Worm (Caenorhabditis elegans) whole organism, L4 larva: ENCODE measurements around the gene srd-13.

Source experiments
- F10B5.3 ChIP-seq: sonication (generic microtip); optimal IDR thresholded peaks from 2 replicates; lab custom pipeline; 2016; ENCODE audit warnings: mild to moderate bottlenecking, missing genetic modification characterization, missing compliant biosample characterization
- F49E8.2 ChIP-seq: sonication (generic microtip); optimal IDR thresholded peaks from 2 replicates; lab custom pipeline; 2016; ENCODE audit warnings: missing compliant biosample characterization, mild to moderate bottlenecking, missing genetic modification characterization, borderline replicate concordance
- ama-1 ChIP-seq: fragments of 150-350 bp; optimal IDR thresholded peaks from 2 replicates; lab custom pipeline; 2014; ENCODE audit warnings: inconsistent platforms, mixed read lengths
- ceh-20 ChIP-seq: fragments of 200-800 bp; sonication (Bioruptor generic); IDR thresholded peaks from 2 replicates; pipeline ENCODE4 v1.3.6; 2022; ENCODE audit warnings: missing genetic modification reagents, missing genetic modification characterization, missing compliant biosample characterization
- ceh-28 ChIP-seq: fragments of 150-350 bp; optimal IDR thresholded peaks from 2 replicates; lab custom pipeline; 2014; ENCODE audit warnings: missing biosample characterization, missing genetic modification reagents, missing genetic modification characterization
- ceh-44 ChIP-seq: fragments of 200-800 bp; sonication (Bioruptor generic); IDR thresholded peaks from 2 replicates; pipeline ENCODE4 v1.3.6; 2022; ENCODE audit warnings: missing genetic modification reagents, missing genetic modification characterization, missing compliant biosample characterization
- dmd-8 ChIP-seq: fragments of 200-800 bp; sonication (Bioruptor generic); IDR thresholded peaks from 2 replicates; pipeline ENCODE4 v1.3.6; 2022; ENCODE audit warnings: missing genetic modification characterization, missing compliant biosample characterization
- dmd-9 ChIP-seq: fragments of 200-800 bp; sonication (Bioruptor generic); IDR thresholded peaks from 2 replicates; pipeline ENCODE4 v1.3.6; 2022; ENCODE audit warnings: missing genetic modification reagents, missing genetic modification characterization, missing compliant biosample characterization
- lin-15B ChIP-seq: fragments of 150-350 bp; sonication (generic microtip); optimal IDR thresholded peaks from 3 replicates; lab custom pipeline; 2014; ENCODE audit warnings: missing biosample characterization, missing genetic modification characterization
- nhr-25 ChIP-seq: sonication (generic microtip); optimal IDR thresholded peaks from 2 replicates; lab custom pipeline; 2017; ENCODE audit warnings: missing genetic modification characterization, mild to moderate bottlenecking, missing compliant biosample characterization, antibody characterized with exemption, moderate library complexity, borderline replicate concordance; ENCODE audit not compliant: insufficient read depth
- nhr-28 ChIP-seq: fragments of 150-350 bp; optimal IDR thresholded peaks from 2 replicates; lab custom pipeline; 2014; ENCODE audit warnings: missing biosample characterization, missing genetic modification characterization
- pqm-1 ChIP-seq: sonication (generic microtip); optimal IDR thresholded peaks from 2 replicates; lab custom pipeline; 2017; ENCODE audit warnings: missing biosample characterization, missing genetic modification characterization
- spr-1 ChIP-seq: sonication (generic microtip); optimal IDR thresholded peaks from 2 replicates; lab custom pipeline; 2016; ENCODE audit warnings: mild to moderate bottlenecking, missing genetic modification characterization, missing compliant biosample characterization
- unc-130 ChIP-seq: sonication (generic microtip); optimal IDR thresholded peaks from 2 replicates; lab custom pipeline; 2016; ENCODE audit warnings: missing genetic modification reagents, missing genetic modification characterization, missing compliant biosample characterization

ce11 chrIV:5598515-5599132 lies 36.8 kb downstream of the srd-13 start:
- no peak for TF ChIP-seq dmd-8 (GFP tag; lab: Robert Waterston, UW)
- no peak for TF ChIP-seq lin-15B
- no peak for TF ChIP-seq ceh-44 (GFP tag; lab: Robert Waterston, UW)
- TF ChIP-seq ama-1 (lab: Kevin White, UChicago): peak; percentile 45
- TF ChIP-seq ceh-20: no peak
- TF ChIP-seq dmd-9 (GFP tag; lab: Robert Waterston, UW): 0 out of 2 replicates have a peak, but pooled peaks have one; percentile 22
- TF ChIP-seq spr-1: no peak
- no peak for TF ChIP-seq pqm-1
- TF ChIP-seq F10B5.3 (tag; lab: Kevin White, UChicago): no peak
- no peak for TF ChIP-seq F49E8.2 (tag; lab: Kevin White, UChicago)
- no peak for TF ChIP-seq unc-130
- peak; percentile 71 for TF ChIP-seq nhr-28 (tag; lab: Kevin White, UChicago)
- TF ChIP-seq ceh-28: no peak
- TF ChIP-seq nhr-25 (tag; lab: Kevin White, UChicago): no peak
